Worm (Caenorhabditis elegans) whole organism, young adult: ENCODE measurements around the gene ugtp-1.

Experiments
- C06A6.2 ChIP-seq: fragments of 200-800 bp; sonication (Bioruptor generic); conservative IDR thresholded peaks from 2 replicates; pipeline ENCODE4 v1.3.6; 2022; ENCODE audit warnings: missing genetic modification characterization, missing compliant biosample characterization
- K11D2.4 ChIP-seq: fragments of 200-800 bp; sonication (Bioruptor generic); IDR thresholded peaks from 2 replicates; pipeline ENCODE4 v1.3.6; 2022; ENCODE audit warnings: missing genetic modification reagents, missing genetic modification characterization, missing compliant biosample characterization
- rec-8 ChIP-seq, 2 experiments: sonication (generic microtip); optimal IDR thresholded peaks; 2 replicates each; lab custom pipeline; 2016; ENCODE audit warnings: mild to moderate bottlenecking in 2 of 2, missing genetic modification characterization in 2 of 2, missing genetic modification reagents in 2 of 2, missing genotype in 2 of 2, missing biosample characterization in 1 of 2, missing compliant biosample characterization in 1 of 2, moderate library complexity in 1 of 2

- TF ChIP-seq K11D2.4 (GFP tag; lab: Robert Waterston, UW), result no peak
- no peak for TF ChIP-seq rec-8 (tag; optimal IDR thresholded peaks at IDR 0.05; lab: Kevin White, UChicago)
- no peak for TF ChIP-seq C06A6.2 (GFP tag; lab: Robert Waterston, UW)
Measured at ce11 chrIII:8731310-8731709, 19.2 kb downstream of the ugtp-1 start, which contains the start of gene ZK370.4.
